Fruit fly (Drosophila melanogaster) whole organism, pupa: ENCODE results near the gene Spc25.

ENCODE experiments used
- CG10348 ChIP-seq: fragments of 200-800 bp; sonication (Bioruptor generic); IDR thresholded peaks from 2 replicates; pipeline ENCODE4 v1.3.6; 2022; ENCODE audit warnings: missing biosample characterization, missing genetic modification characterization
- CG12605 ChIP-seq: fragments of 200-800 bp; sonication (Bioruptor generic); IDR thresholded peaks from 2 replicates; pipeline ENCODE4 v1.3.6; 2022; ENCODE audit warnings: missing biosample characterization, missing genetic modification characterization
- CG14655 ChIP-seq: fragments of 200-800 bp; sonication (Bioruptor generic); optimal IDR thresholded peaks from 3 replicates; lab custom pipeline; 2017; ENCODE audit warnings: mild to moderate bottlenecking, missing biosample characterization, missing genetic modification reagents, missing genetic modification characterization
- CG17806 ChIP-seq: fragments of 200-800 bp; sonication (Bioruptor generic); optimal IDR thresholded peaks from 2 replicates; lab custom pipeline; 2018; ENCODE audit warnings: missing biosample characterization, mild to moderate bottlenecking, missing genetic modification characterization, moderate library complexity
- CG32121 ChIP-seq: fragments of 200-800 bp; sonication (Bioruptor generic); IDR thresholded peaks from 2 replicates; pipeline ENCODE4 v1.3.6; 2022; ENCODE audit warnings: missing biosample characterization, missing genetic modification characterization
- CG34367 ChIP-seq: fragments of 200-800 bp; sonication (Bioruptor generic); optimal IDR thresholded peaks from 2 replicates; lab custom pipeline; 2018; ENCODE audit warnings: missing biosample characterization, mild to moderate bottlenecking, missing genetic modification characterization
- CG4496 ChIP-seq: fragments of 200-800 bp; sonication (Bioruptor generic); IDR thresholded peaks from 3 replicates; pipeline ENCODE4 v1.3.6; 2022; ENCODE audit warnings: missing biosample characterization, missing genetic modification characterization
- CG9948 ChIP-seq: fragments of 200-800 bp; sonication (Bioruptor generic); optimal IDR thresholded peaks from 2 replicates; lab custom pipeline; 2018; ENCODE audit warnings: missing biosample characterization, mild to moderate bottlenecking, missing genetic modification characterization, moderate library complexity
- EcR ChIP-seq: fragments of 200-800 bp; sonication (Bioruptor generic); optimal IDR thresholded peaks from 3 replicates; lab custom pipeline; 2019; ENCODE audit warnings: missing biosample characterization, missing genetic modification characterization, mild to moderate bottlenecking, moderate library complexity, missing genetic modification reagents
- fd96Ca ChIP-seq: fragments of 200-800 bp; sonication (Bioruptor generic); IDR thresholded peaks from 3 replicates; pipeline ENCODE4 v1.3.6; 2022; ENCODE audit warnings: missing biosample characterization, missing genetic modification characterization
- gl ChIP-seq: fragments of 200-800 bp; sonication (Bioruptor generic); optimal IDR thresholded peaks from 2 replicates; lab custom pipeline; 2018; ENCODE audit warnings: missing biosample characterization, mild to moderate bottlenecking, missing genetic modification characterization

DNA sequence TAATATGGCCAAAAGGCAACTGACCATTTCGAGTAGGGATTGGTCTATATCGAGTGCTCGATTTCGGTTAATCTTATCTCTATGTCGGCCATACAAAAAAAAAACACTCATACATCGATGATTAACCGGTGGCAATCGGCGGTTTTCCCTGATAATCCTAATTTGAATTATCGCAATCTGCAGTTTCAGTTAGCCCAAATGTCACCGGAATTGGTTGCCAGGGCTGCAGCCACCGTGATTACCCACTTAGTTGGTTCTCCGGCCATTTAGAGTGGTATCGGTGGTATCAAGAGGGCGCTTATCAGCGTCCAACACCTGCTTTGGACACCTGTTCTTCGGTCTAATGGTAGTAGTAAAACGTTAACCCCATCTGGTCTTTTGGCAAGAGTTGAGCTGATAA lies 10.6 kb downstream of the Spc25 start:
- TF ChIP-seq CG32121 (GFP tag; lab: Robert Waterston, UW) (no peak), CG14655 (GFP tag; lab: Kevin White, UChicago) (no peak), CG4496 (GFP tag; lab: Robert Waterston, UW) (no peak), CG17806 (no peak), EcR (GFP tag; lab: Kevin White, UChicago) (no peak), CG9948 (tag; lab: Kevin White, UChicago) (no peak), CG10348 (GFP tag; lab: Robert Waterston, UW) (no peak), CG34367 (tag; lab: Kevin White, UChicago) (no peak), gl (tag; lab: Kevin White, UChicago) (no peak), fd96Ca (GFP tag; lab: Robert Waterston, UW) (no peak), CG12605 (GFP tag; lab: Robert Waterston, UW) (no peak)
